Fruit fly (Drosophila melanogaster) whole organism, embryonic: ENCODE data around the gene Tango1.

Experiments used
- ATbp ChIP-seq: fragments of 200-800 bp; sonication (Bioruptor generic); optimal IDR thresholded peaks from 2 replicates; lab custom pipeline; 2017; ENCODE audit warnings: missing biosample characterization, mild to moderate bottlenecking, missing genetic modification characterization, missing genetic modification reagents
- Abd-B ChIP-seq: fragments of 200-800 bp; sonication (Bioruptor generic); optimal IDR thresholded peaks from 2 replicates; lab custom pipeline; 2018; ENCODE audit warnings: missing biosample characterization, mild to moderate bottlenecking, missing genetic modification characterization, moderate library complexity
- Aef1 ChIP-seq: fragments of 200-800 bp; sonication (Bioruptor generic); IDR thresholded peaks from 3 replicates; pipeline ENCODE4 v1.3.6; 2022; ENCODE audit warnings: missing biosample characterization, missing genetic modification characterization
- Blimp-1 ChIP-seq: fragments of 200-800 bp; sonication (Bioruptor generic); optimal IDR thresholded peaks from 3 replicates; lab custom pipeline; 2018; ENCODE audit warnings: missing biosample characterization, missing genetic modification characterization, mild to moderate bottlenecking, moderate library complexity, missing genetic modification reagents
- BtbVII ChIP-seq: fragments of 200-800 bp; sonication (Bioruptor generic); optimal IDR thresholded peaks from 3 replicates; lab custom pipeline; 2017; ENCODE audit warnings: missing biosample characterization, mild to moderate bottlenecking, missing genetic modification characterization
- CG10462 ChIP-seq: fragments of 200-800 bp; sonication (Bioruptor generic); optimal IDR thresholded peaks from 2 replicates; lab custom pipeline; 2016; ENCODE audit warnings: missing biosample characterization, missing genetic modification characterization
- CG11695 ChIP-seq: fragments of 200-800 bp; sonication (Bioruptor generic); IDR thresholded peaks from 3 replicates; pipeline ENCODE4 v1.3.6; 2022; ENCODE audit warnings: missing biosample characterization, missing genetic modification characterization
- CG12942 ChIP-seq: fragments of 200-800 bp; sonication (Bioruptor generic); optimal IDR thresholded peaks from 3 replicates; lab custom pipeline; 2016; ENCODE audit warnings: missing biosample characterization, missing genetic modification characterization
- CG14860 ChIP-seq: fragments of 200-800 bp; sonication (Bioruptor generic); IDR thresholded peaks from 3 replicates; pipeline ENCODE4 v1.3.6; 2022; ENCODE audit warnings: missing biosample characterization, missing genetic modification characterization; ENCODE audit not compliant: partially characterized antibody
- CG14965 ChIP-seq: fragments of 200-800 bp; sonication (Bioruptor generic); optimal IDR thresholded peaks from 2 replicates; lab custom pipeline; 2016; ENCODE audit warnings: missing biosample characterization, missing genetic modification characterization, borderline replicate concordance
- CG15479 ChIP-seq: fragments of 200-800 bp; sonication (Bioruptor generic); optimal IDR thresholded peaks from 3 replicates; lab custom pipeline; 2019; ENCODE audit warnings: missing biosample characterization, mild to moderate bottlenecking, missing genetic modification characterization, moderate library complexity
- CG17385 ChIP-seq: fragments of 200-800 bp; sonication (Bioruptor generic); optimal IDR thresholded peaks from 3 replicates; lab custom pipeline; 2018; ENCODE audit warnings: missing biosample characterization, mild to moderate bottlenecking, missing genetic modification characterization
- CG17802 ChIP-seq: fragments of 200-800 bp; sonication (Bioruptor generic); optimal IDR thresholded peaks from 2 replicates; lab custom pipeline; 2018; ENCODE audit warnings: missing biosample characterization, mild to moderate bottlenecking, missing genetic modification characterization, moderate library complexity
- CG1792 ChIP-seq: fragments of 200-800 bp; sonication (Bioruptor generic); optimal IDR thresholded peaks from 2 replicates; lab custom pipeline; 2016; ENCODE audit warnings: missing biosample characterization, missing genetic modification characterization
- CG1832 ChIP-seq: fragments of 200-800 bp; sonication (Bioruptor generic); optimal IDR thresholded peaks from 2 replicates; lab custom pipeline; 2017; ENCODE audit warnings: missing biosample characterization, mild to moderate bottlenecking, missing genetic modification characterization, inconsistent platforms
- CG2889 ChIP-seq: fragments of 200-800 bp; sonication (Bioruptor generic); IDR thresholded peaks from 3 replicates; pipeline ENCODE4 v1.3.6; 2022; ENCODE audit warnings: missing biosample characterization, missing genetic modification characterization
- CG31224 ChIP-seq: fragments of 200-800 bp; sonication (Bioruptor generic); IDR thresholded peaks from 2 replicates; pipeline ENCODE4 v1.3.6; 2022; ENCODE audit warnings: missing biosample characterization, missing genetic modification characterization
- CG31365 ChIP-seq: fragments of 200-800 bp; sonication (Bioruptor generic); optimal IDR thresholded peaks from 2 replicates; lab custom pipeline; 2018; ENCODE audit warnings: missing biosample characterization, mild to moderate bottlenecking, missing genetic modification characterization
- CG33213 ChIP-seq: fragments of 200-800 bp; sonication (Bioruptor generic); optimal IDR thresholded peaks from 3 replicates; lab custom pipeline; 2016; ENCODE audit warnings: missing biosample characterization, missing genetic modification characterization
- CG4617 ChIP-seq: fragments of 200-800 bp; sonication (Bioruptor generic); optimal IDR thresholded peaks from 3 replicates; lab custom pipeline; 2016; ENCODE audit warnings: missing biosample characterization, missing genetic modification characterization, borderline replicate concordance
- CG9437 ChIP-seq: fragments of 200-800 bp; sonication (Bioruptor generic); optimal IDR thresholded peaks from 2 replicates; lab custom pipeline; 2018; ENCODE audit warnings: missing biosample characterization, mild to moderate bottlenecking, missing genetic modification characterization
- CTCF ChIP-seq: fragments of 200-800 bp; sonication (Bioruptor generic); optimal IDR thresholded peaks from 2 replicates; lab custom pipeline; 2017; ENCODE audit warnings: missing biosample characterization, mild to moderate bottlenecking, missing genetic modification characterization, moderate library complexity
- Camta ChIP-seq: fragments of 200-800 bp; sonication (Bioruptor generic); optimal IDR thresholded peaks from 2 replicates; lab custom pipeline; 2016; ENCODE audit warnings: missing biosample characterization, missing genetic modification characterization
- CrebB ChIP-seq: fragments of 200-800 bp; sonication (Bioruptor generic); optimal IDR thresholded peaks from 3 replicates; lab custom pipeline; 2018; ENCODE audit warnings: missing biosample characterization, mild to moderate bottlenecking, missing genetic modification characterization
- Deaf1 ChIP-seq: fragments of 200-800 bp; optimal IDR thresholded peaks from 3 replicates; lab custom pipeline; 2019; ENCODE audit warnings: missing biosample characterization, mild to moderate bottlenecking, missing genetic modification characterization, moderate library complexity
- Gsc ChIP-seq: fragments of 200-800 bp; sonication (Bioruptor generic); IDR thresholded peaks from 2 replicates; pipeline ENCODE4 v1.3.6; 2022; ENCODE audit warnings: missing biosample characterization, missing genetic modification characterization
- Lpt ChIP-seq: fragments of >200 bp; optimal IDR thresholded peaks from 2 replicates; lab custom pipeline; 2018; ENCODE audit warnings: missing biosample characterization, missing genetic modification characterization
- Usf ChIP-seq: fragments of 200-800 bp; sonication (Bioruptor generic); optimal IDR thresholded peaks from 2 replicates; lab custom pipeline; 2017; ENCODE audit warnings: missing genotype, missing biosample characterization, missing genetic modification characterization
- YL-1 ChIP-seq: fragments of 200-800 bp; sonication (Bioruptor generic); optimal IDR thresholded peaks from 3 replicates; lab custom pipeline; 2017; ENCODE audit warnings: missing biosample characterization, mild to moderate bottlenecking, missing genetic modification characterization
- abd-A ChIP-seq: fragments of 200-800 bp; sonication (Bioruptor generic); optimal IDR thresholded peaks from 3 replicates; lab custom pipeline; 2019; ENCODE audit warnings: missing biosample characterization, mild to moderate bottlenecking, missing genetic modification characterization, moderate library complexity
- al ChIP-seq: fragments of 200-800 bp; sonication (Bioruptor generic); IDR thresholded peaks from 2 replicates; pipeline ENCODE4 v1.3.6; 2022; ENCODE audit warnings: missing biosample characterization, missing genetic modification characterization
- az2 ChIP-seq: fragments of 200-800 bp; sonication (Bioruptor generic); optimal IDR thresholded peaks from 3 replicates; lab custom pipeline; 2016; ENCODE audit warnings: missing biosample characterization, missing genetic modification characterization
- chif ChIP-seq, 2 experiments: fragments of 200-800 bp; sonication (Bioruptor generic); optimal IDR thresholded peaks; 3 replicates each; lab custom pipeline; 2016; ENCODE audit warnings: missing biosample characterization in 2 of 2, missing genetic modification characterization in 2 of 2
- chinmo ChIP-seq: fragments of 200-800 bp; sonication (Bioruptor generic); IDR thresholded peaks from 4 replicates; pipeline ENCODE4 v1.3.6; 2022; ENCODE audit warnings: missing biosample characterization, missing genetic modification characterization; ENCODE audit not compliant: partially characterized antibody
- chm ChIP-seq: fragments of 200-800 bp; sonication (Bioruptor generic); IDR thresholded peaks from 2 replicates; pipeline ENCODE4 v1.3.6; 2022; ENCODE audit warnings: missing biosample characterization, missing genetic modification characterization
- crp ChIP-seq, 2 experiments: fragments of 200-800 bp; sonication (Bioruptor generic); optimal IDR thresholded peaks; 2 replicates in 1 of 2; 3 replicates in 1 of 2; lab custom pipeline; 2017; ENCODE audit warnings: missing biosample characterization in 2 of 2, missing genetic modification characterization in 2 of 2, mild to moderate bottlenecking in 1 of 2, moderate library complexity in 1 of 2
- disco-r ChIP-seq: fragments of 200-800 bp; sonication (Bioruptor generic); optimal IDR thresholded peaks from 2 replicates; lab custom pipeline; 2016; ENCODE audit warnings: missing biosample characterization, missing genetic modification characterization
- exex ChIP-seq: fragments of 200-800 bp; sonication (Bioruptor generic); optimal IDR thresholded peaks from 4 replicates; lab custom pipeline; 2018; ENCODE audit warnings: missing biosample characterization, mild to moderate bottlenecking, missing genetic modification characterization, moderate library complexity
- fru ChIP-seq: fragments of >200 bp; optimal IDR thresholded peaks from 2 replicates; lab custom pipeline; 2017
- gce ChIP-seq: fragments of 200-800 bp; sonication (Bioruptor generic); IDR thresholded peaks from 3 replicates; pipeline ENCODE4 v1.3.6; 2022; ENCODE audit warnings: missing biosample characterization, missing genetic modification characterization
- gfzf ChIP-seq: fragments of 200-800 bp; sonication (Bioruptor generic); optimal IDR thresholded peaks from 2 replicates; lab custom pipeline; 2016; ENCODE audit warnings: missing biosample characterization, mild to moderate bottlenecking, missing genetic modification characterization, moderate library complexity
- hb ChIP-seq: fragments of 200-800 bp; sonication (Bioruptor generic); IDR thresholded peaks from 3 replicates; pipeline ENCODE4 v1.3.6; 2022; ENCODE audit warnings: missing biosample characterization, missing genetic modification characterization; ENCODE audit not compliant: partially characterized antibody
- jumu ChIP-seq: fragments of 200-800 bp; sonication (Bioruptor generic); optimal IDR thresholded peaks from 3 replicates; lab custom pipeline; 2016; ENCODE audit warnings: missing biosample characterization, missing genetic modification characterization
- kni ChIP-seq: fragments of 200-800 bp; sonication (Bioruptor generic); optimal IDR thresholded peaks from 3 replicates; lab custom pipeline; 2017; ENCODE audit warnings: mild to moderate bottlenecking, missing biosample characterization, missing genetic modification reagents, missing genetic modification characterization
- phol ChIP-seq: fragments of 200-800 bp; sonication (Bioruptor generic); optimal IDR thresholded peaks from 3 replicates; lab custom pipeline; 2018; ENCODE audit warnings: missing biosample characterization, mild to moderate bottlenecking, missing genetic modification characterization, moderate library complexity
- run ChIP-seq: fragments of 200-800 bp; sonication (Bioruptor generic); optimal IDR thresholded peaks from 3 replicates; lab custom pipeline; 2018; ENCODE audit warnings: missing biosample characterization, mild to moderate bottlenecking, missing genetic modification characterization
- sd ChIP-seq: fragments of 200-800 bp; sonication (Bioruptor generic); optimal IDR thresholded peaks from 3 replicates; lab custom pipeline; 2018; ENCODE audit warnings: missing biosample characterization, mild to moderate bottlenecking, missing genetic modification characterization, moderate library complexity
- ssp ChIP-seq: fragments of 200-800 bp; sonication (Bioruptor generic); IDR thresholded peaks from 2 replicates; pipeline ENCODE4 v1.3.6; 2022; ENCODE audit warnings: missing biosample characterization, missing genetic modification characterization
- stc ChIP-seq: fragments of 200-800 bp; sonication (Bioruptor generic); IDR thresholded peaks from 2 replicates; pipeline ENCODE4 v1.3.6; 2022; ENCODE audit warnings: missing biosample characterization, missing genetic modification characterization

Gene Tango1

dm6 chr2L:6673211-6674012 is 24.2 kb downstream of the Tango1 start, which contains the start of gene Spn27A (continued):
- TF ChIP-seq crp (GFP tag; optimal IDR thresholded peaks at IDR 0.05; lab: Kevin White, UChicago) (peak; percentile 88 to 97), CG14860 (GFP tag; lab: Robert Waterston, UW) (no peak), YL-1 (GFP tag; lab: Kevin White, UChicago) (peak; percentile 45), exex (tag; lab: Kevin White, UChicago) (peak; percentile 29), CG12942 (GFP tag; lab: Kevin White, UChicago) (peak; percentile 36), chinmo (GFP tag; lab: Robert Waterston, UW) (peak; percentile 80; the same call in 3 of the 4 replicates), Blimp-1 (GFP tag; lab: Kevin White, UChicago) (peak; percentile 66), disco-r (GFP tag; lab: Kevin White, UChicago) (peak; percentile 53), CG33213 (GFP tag; lab: Kevin White, UChicago) (peak; percentile 52), abd-A (tag; lab: Kevin White, UChicago) (no peak), CG1832 (GFP tag; lab: Kevin White, UChicago) (no peak), chm (GFP tag; lab: Robert Waterston, UW) (no peak; the same call in 1 of the 2 replicates), ATbp (peak; percentile 26), Gsc (GFP tag; lab: Robert Waterston, UW) (no peak), CG10462 (GFP tag; lab: Kevin White, UChicago) (peak; percentile 15), CG14965 (GFP tag; lab: Kevin White, UChicago) (no peak), CG2889 (GFP tag; lab: Robert Waterston, UW) (no peak), CG9437 (peak; percentile 56), gce (GFP tag; lab: Robert Waterston, UW) (0 out of 3 replicates have a peak, but pooled peaks have one; percentile 44), ssp (peak; percentile 20; the same call in 1 of the 2 replicates), gfzf (GFP tag; lab: Kevin White, UChicago) (peak; percentile 57), jumu (GFP tag; lab: Kevin White, UChicago) (peak; percentile 31), CG31365 (tag; lab: Kevin White, UChicago) (no peak), CrebB (tag; lab: Kevin White, UChicago) (peak; percentile 28), Lpt (GFP tag; lab: Kevin White, UChicago) (no peak), run (tag; lab: Kevin White, UChicago) (no peak), BtbVII (GFP tag; lab: Kevin White, UChicago) (peak; percentile 64), chif (GFP tag; optimal IDR thresholded peaks at IDR 0.05; lab: Kevin White, UChicago) (peak in 1 of 2 experiments; percentile 56), CG15479 (no peak), hb (GFP tag; lab: Robert Waterston, UW) (no peak), Abd-B (GFP tag; lab: Kevin White, UChicago) (peak; percentile 59), kni (GFP tag; lab: Kevin White, UChicago) (no peak), Deaf1 (no peak), CG4617 (peak; percentile 11), CG1792 (GFP tag; lab: Kevin White, UChicago) (peak; percentile 47), Camta (peak; percentile 71), CG17385 (GFP tag; lab: Kevin White, UChicago) (peak; percentile 56), Usf (no peak), stc (GFP tag; lab: Robert Waterston, UW) (0 out of 2 replicates have a peak, but pooled peaks have one; percentile 41), phol (tag; lab: Kevin White, UChicago) (peak; percentile 78), sd (tag; lab: Kevin White, UChicago) (no peak), az2 (GFP tag; lab: Kevin White, UChicago) (peak; percentile 70), al (GFP tag; lab: Robert Waterston, UW) (no peak), CTCF (GFP tag; lab: Kevin White, UChicago) (peak; percentile 31), CG31224 (GFP tag; lab: Robert Waterston, UW) (no peak), CG17802 (tag; lab: Kevin White, UChicago) (no peak), Aef1 (GFP tag; lab: Robert Waterston, UW) (peak; percentile 35; the same call in 1 of the 3 replicates), CG11695 (GFP tag; lab: Robert Waterston, UW) (0 out of 3 replicates have a peak, but pooled peaks have one; percentile 19), fru (lab: Kevin White, UChicago) (no peak)
